Worm (Caenorhabditis elegans) whole organism, L1 larva: ENCODE measurements around the gene T25B9.6.

Experiments
- C34B4.2 ChIP-seq: sonication (generic microtip); optimal IDR thresholded peaks from 2 replicates; lab custom pipeline; 2017; ENCODE audit warnings: mild to moderate bottlenecking, missing genetic modification characterization, missing compliant biosample characterization
- aly-2 ChIP-seq: fragments of 150-350 bp; optimal IDR thresholded peaks from 2 replicates; lab custom pipeline; 2014; ENCODE audit warnings: missing biosample characterization, missing genetic modification characterization
- blmp-1 ChIP-seq: fragments of 150-350 bp; optimal IDR thresholded peaks from 2 replicates; lab custom pipeline; 2014; ENCODE audit warnings: missing biosample characterization, missing genetic modification characterization
- ceh-63 ChIP-seq: fragments of 200-800 bp; sonication (Bioruptor generic); optimal IDR thresholded peaks from 2 replicates; lab custom pipeline; 2018; ENCODE audit warnings: mild to moderate bottlenecking, missing genetic modification characterization, missing compliant biosample characterization
- ceh-8 ChIP-seq: fragments of 200-800 bp; sonication (Bioruptor generic); optimal IDR thresholded peaks from 2 replicates; lab custom pipeline; 2018; ENCODE audit warnings: mild to moderate bottlenecking, missing genetic modification characterization, moderate library complexity, missing compliant biosample characterization
- ceh-88 ChIP-seq: fragments of 200-800 bp; sonication (Bioruptor generic); IDR thresholded peaks from 2 replicates; pipeline ENCODE4 v1.3.6; 2022; ENCODE audit warnings: missing genetic modification characterization, missing compliant biosample characterization
- ces-1 ChIP-seq: fragments of 150-350 bp; optimal IDR thresholded peaks from 2 replicates; lab custom pipeline; 2014; ENCODE audit warnings: missing biosample characterization, missing genetic modification reagents, missing genetic modification characterization
- dsc-1 ChIP-seq: sonication (generic microtip); optimal IDR thresholded peaks from 2 replicates; lab custom pipeline; 2016; ENCODE audit warnings: mild to moderate bottlenecking, missing genetic modification characterization, missing compliant biosample characterization
- efl-1 ChIP-seq, 4 experiments: fragments of 150-350 bp; optimal IDR thresholded peaks in 3 of 4; peaks in 1 of 4; 1 replicate in 1 of 4; 2 replicates in 3 of 4; lab custom pipeline; 2014; ENCODE audit warnings: missing biosample characterization in 2 of 4, missing genetic modification characterization in 2 of 4, missing genetic modification reagents in 2 of 4
- elt-2 ChIP-seq: sonication (generic microtip); optimal IDR thresholded peaks from 2 replicates; lab custom pipeline; 2016; ENCODE audit warnings: missing genetic modification characterization, mild to moderate bottlenecking, inconsistent platforms, missing compliant biosample characterization, missing genetic modification reagents
- elt-3 ChIP-seq, 6 experiments: fragments of 150-350 bp in 1 of 6; sonication (generic microtip); optimal IDR thresholded peaks; 2 replicates each; lab custom pipeline; 2017 to 2018; ENCODE audit warnings: missing biosample characterization in 6 of 6, missing genetic modification characterization in 6 of 6, inconsistent platforms in 1 of 6
- ets-5 ChIP-seq: fragments of 200-800 bp; sonication (Bioruptor generic); IDR thresholded peaks from 2 replicates; pipeline ENCODE4 v1.3.6; 2022; ENCODE audit warnings: missing genetic modification characterization, missing compliant biosample characterization
- fkh-10 ChIP-seq: sonication (generic microtip); optimal IDR thresholded peaks from 2 replicates; lab custom pipeline; 2017; ENCODE audit warnings: missing biosample characterization, missing genetic modification reagents, missing genetic modification characterization
- fkh-4 ChIP-seq: sonication (generic microtip); optimal IDR thresholded peaks from 2 replicates; lab custom pipeline; 2016; ENCODE audit warnings: missing compliant biosample characterization, missing genetic modification characterization, borderline replicate concordance
- fkh-8 ChIP-seq: sonication (generic microtip); optimal IDR thresholded peaks from 2 replicates; lab custom pipeline; 2016; ENCODE audit warnings: mild to moderate bottlenecking, missing genetic modification characterization, missing compliant biosample characterization
- hlh-17 ChIP-seq: fragments of 200-800 bp; sonication (Bioruptor generic); optimal IDR thresholded peaks from 2 replicates; lab custom pipeline; 2018; ENCODE audit warnings: missing genetic modification characterization, mild to moderate bottlenecking, missing compliant biosample characterization, moderate library complexity, borderline replicate concordance
- jun-1 ChIP-seq: fragments of 150-350 bp; optimal IDR thresholded peaks from 2 replicates; lab custom pipeline; 2014; ENCODE audit warnings: missing biosample characterization, missing genetic modification reagents, missing genetic modification characterization
- lin-13 ChIP-seq: fragments of 150-350 bp; optimal IDR thresholded peaks from 2 replicates; lab custom pipeline; 2014; ENCODE audit warnings: missing biosample characterization, missing genetic modification reagents, missing genetic modification characterization
- lin-14 ChIP-seq: fragments of 200-800 bp; sonication (Bioruptor generic); optimal IDR thresholded peaks from 2 replicates; lab custom pipeline; 2018; ENCODE audit warnings: mild to moderate bottlenecking, missing genetic modification characterization, moderate library complexity, missing compliant biosample characterization
- lin-35 ChIP-seq, 2 experiments: fragments of 150-350 bp; optimal IDR thresholded peaks; 2 replicates each; lab custom pipeline; 2014; ENCODE audit warnings: missing biosample characterization in 2 of 2, missing genetic modification characterization in 2 of 2, missing genetic modification reagents in 2 of 2
- lsy-2 ChIP-seq, 2 experiments: fragments of 150-350 bp; optimal IDR thresholded peaks; 2 replicates each; lab custom pipeline; 2014; ENCODE audit warnings: missing biosample characterization in 2 of 2, missing genetic modification characterization in 2 of 2
- mef-2 ChIP-seq: fragments of 150-350 bp; optimal IDR thresholded peaks from 2 replicates; lab custom pipeline; 2014; ENCODE audit warnings: missing biosample characterization, missing genetic modification characterization
- mep-1 ChIP-seq: fragments of 150-350 bp; optimal IDR thresholded peaks from 2 replicates; lab custom pipeline; 2014; ENCODE audit warnings: missing biosample characterization, missing genetic modification characterization
- nhr-12 ChIP-seq: sonication (generic microtip); optimal IDR thresholded peaks from 2 replicates; lab custom pipeline; 2017; ENCODE audit warnings: missing biosample characterization, missing genetic modification characterization
- nhr-20 ChIP-seq: sonication (generic microtip); optimal IDR thresholded peaks from 2 replicates; lab custom pipeline; 2016; ENCODE audit warnings: mild to moderate bottlenecking, missing genetic modification characterization, missing compliant biosample characterization
- pax-3 ChIP-seq: fragments of 200-800 bp; sonication (Bioruptor generic); optimal IDR thresholded peaks from 2 replicates; lab custom pipeline; 2018; ENCODE audit warnings: mild to moderate bottlenecking, missing genetic modification characterization, moderate library complexity, missing compliant biosample characterization
- pqm-1 ChIP-seq: sonication (generic microtip); optimal IDR thresholded peaks from 3 replicates; lab custom pipeline; 2017; ENCODE audit warnings: missing biosample characterization, missing genetic modification characterization
- sptf-1 ChIP-seq: fragments of 150-350 bp; optimal IDR thresholded peaks from 2 replicates; lab custom pipeline; 2014; ENCODE audit warnings: missing biosample characterization, missing genetic modification characterization
- tlp-1 ChIP-seq: fragments of 150-350 bp; optimal IDR thresholded peaks from 2 replicates; lab custom pipeline; 2014; ENCODE audit warnings: missing biosample characterization, missing genetic modification characterization
- unc-98 ChIP-seq: fragments of 200-800 bp; sonication (Bioruptor generic); IDR thresholded peaks from 2 replicates; pipeline ENCODE4 v1.3.6; 2022; ENCODE audit warnings: missing genetic modification characterization, missing compliant biosample characterization
- zip-4 ChIP-seq: fragments of 200-800 bp; sonication (Bioruptor generic); optimal IDR thresholded peaks from 2 replicates; lab custom pipeline; 2018; ENCODE audit warnings: mild to moderate bottlenecking, missing genetic modification characterization, moderate library complexity, missing compliant biosample characterization
- ztf-11 ChIP-seq, 2 experiments: sonication (generic microtip); optimal IDR thresholded peaks; 2 replicates each; lab custom pipeline; 2016 to 2017; ENCODE audit warnings: missing genetic modification characterization in 2 of 2, missing biosample characterization in 1 of 2, missing compliant biosample characterization in 1 of 2

The T25B9.6 gene

ce11 chrIV:10790353-10790752 is 32.4 kb downstream of the T25B9.6 start, which contains the start of gene pept-2:
Gene pept-2, plus strand, starts transcription at chrIV:10790653.
- TF ChIP-seq ztf-11 (tag; optimal IDR thresholded peaks at IDR 0.05; lab: Kevin White, UChicago) (no peak), lin-13 (GFP tag; lab: Kevin White, UChicago) (no peak), blmp-1 (tag; lab: Kevin White, UChicago) (peak; percentile 24)

ce11 chrIV:10795678-10796077 is 37.7 kb downstream of the T25B9.6 start:
- TF ChIP-seq lin-35 (GFP tag; optimal IDR thresholded peaks at IDR 0.05; lab: Kevin White, UChicago) (peak in 1 of 2 experiments; percentile 24), lin-14 (GFP tag; lab: Kevin White, UChicago) (peak; percentile 1), elt-2 (tag; lab: Kevin White, UChicago) (peak; percentile 67), ceh-63 (GFP tag; lab: Kevin White, UChicago) (no peak)

ce11 chrIV:10796707-10797106 is 38.8 kb downstream of the T25B9.6 start:
- TF ChIP-seq ces-1 (GFP tag; lab: Kevin White, UChicago) (no peak), ceh-8 (GFP tag; lab: Kevin White, UChicago) (no peak), elt-2 (tag; lab: Kevin White, UChicago) (peak; percentile 64)
- TF ChIP-seq, all 84 proteins: peak for 1

- TF ChIP-seq jun-1 (tag; lab: Kevin White, UChicago), result no peak
- no peak for TF ChIP-seq efl-1 (optimal IDR thresholded peaks at IDR 0.05; lab: Kevin White, UChicago)
- TF ChIP-seq efl-1 (GFP tag; optimal IDR thresholded peaks at IDR 0.05 in 1 of 2; lab: Kevin White, UChicago), result peak in 1 of 2 experiments; percentile 78
- no peak for TF ChIP-seq nhr-20 (tag; lab: Kevin White, UChicago)
- TF ChIP-seq, all 84 proteins: peak for 1
These were observed 40.7 kb downstream of the T25B9.6 start for ce11 chrIV:10798604-10799003.

ce11 chrIV:10799354-10799753 is 41.4 kb downstream of the T25B9.6 start, which contains the start of gene zipt-2.1:
Gene zipt-2.1, plus strand, starts transcription at chrIV:10799654.
- TF ChIP-seq nhr-12 (tag; lab: Kevin White, UChicago) (no peak), lsy-2 (tag; optimal IDR thresholded peaks at IDR 0.05; lab: Kevin White, UChicago) (no peak), ceh-63 (GFP tag; lab: Kevin White, UChicago) (no peak), zip-4 (no peak), blmp-1 (tag; lab: Kevin White, UChicago) (no peak), fkh-8 (no peak), ets-5 (GFP tag; lab: Robert Waterston, UW) (no peak), ces-1 (GFP tag; lab: Kevin White, UChicago) (no peak), C34B4.2 (tag; lab: Kevin White, UChicago) (no peak), pqm-1 (tag; lab: Kevin White, UChicago) (no peak), ceh-88 (GFP tag; lab: Robert Waterston, UW) (no peak)
- TF ChIP-seq, all 84 proteins: peak for 0

- no peak for TF ChIP-seq elt-3 (tag; optimal IDR thresholded peaks at IDR 0.05; lab: Kevin White, UChicago)
- peak; percentile 84 for TF ChIP-seq dsc-1 (tag; lab: Kevin White, UChicago)
- TF ChIP-seq fkh-10 (GFP tag; lab: Kevin White, UChicago), result no peak
- no peak for TF ChIP-seq mef-2 (tag; lab: Kevin White, UChicago)
- no peak for TF ChIP-seq aly-2 (tag; lab: Kevin White, UChicago)
- no peak for TF ChIP-seq pax-3 (tag; lab: Kevin White, UChicago)
- no peak for TF ChIP-seq tlp-1
- no peak for TF ChIP-seq mep-1
- TF ChIP-seq lin-35 (GFP tag; optimal IDR thresholded peaks at IDR 0.05; lab: Kevin White, UChicago), result no peak
- peak; percentile 73 for TF ChIP-seq fkh-4 (tag; lab: Kevin White, UChicago)
- no peak for TF ChIP-seq hlh-17 (GFP tag; lab: Kevin White, UChicago)
- no peak for TF ChIP-seq sptf-1
- no peak for TF ChIP-seq unc-98 (GFP tag; lab: Robert Waterston, UW)
These were observed 46.0 kb downstream of the T25B9.6 start for ce11 chrIV:10803973-10804372.
